Worm (Caenorhabditis elegans) whole organism, L3 larva: ENCODE data around the gene cyk-7.

ENCODE experiments used
- ama-1 ChIP-seq: fragments of 150-350 bp; optimal IDR thresholded peaks from 2 replicates; lab custom pipeline; 2018
- ceh-82 ChIP-seq: fragments of 150-350 bp; optimal IDR thresholded peaks from 2 replicates; lab custom pipeline; 2014; ENCODE audit warnings: missing biosample characterization, missing genetic modification characterization
- ceh-9 ChIP-seq: sonication (generic microtip); optimal IDR thresholded peaks from 2 replicates; lab custom pipeline; 2018; ENCODE audit warnings: missing biosample characterization, missing genetic modification characterization
- elt-3 ChIP-seq, 3 experiments: fragments of 150-350 bp in 1 of 3; sonication (generic microtip) in 2 of 3; optimal IDR thresholded peaks; 2 replicates in 2 of 3; 4 replicates in 1 of 3; lab custom pipeline; 2014 to 2017; ENCODE audit warnings: missing biosample characterization in 3 of 3, missing genetic modification characterization in 3 of 3
- jun-1 ChIP-seq: fragments of 150-350 bp; optimal IDR thresholded peaks from 2 replicates; lab custom pipeline; 2014; ENCODE audit warnings: missing biosample characterization, missing genetic modification reagents, missing genetic modification characterization
- lsy-12 ChIP-seq: sonication (generic microtip); optimal IDR thresholded peaks from 2 replicates; lab custom pipeline; 2016; ENCODE audit warnings: mild to moderate bottlenecking, missing genetic modification characterization, missing compliant biosample characterization
- nhr-25 ChIP-seq: sonication (generic microtip); optimal IDR thresholded peaks from 2 replicates; lab custom pipeline; 2017; ENCODE audit warnings: missing biosample characterization, missing genetic modification characterization

- TF ChIP-seq nhr-25 (tag; lab: Kevin White, UChicago) (no peak), ama-1 (lab: Kevin White, UChicago) (no peak), lsy-12 (tag; lab: Kevin White, UChicago) (no peak), jun-1 (tag; lab: Kevin White, UChicago) (no peak), ceh-82 (no peak), elt-3 (tag; optimal IDR thresholded peaks at IDR 0.05; lab: Kevin White, UChicago) (no peak), ceh-9 (tag; lab: Kevin White, UChicago) (no peak)
Observed at ce11 chrIII:7772901-7773300, 22.3 kb downstream of the cyk-7 start, which contains the start of the genes ZK686.6 and ZK686.1.
